Fruit fly (Drosophila melanogaster) whole organism, embryonic: Measurements from ENCODE around the gene Fas1.
A peak's percentile ranks its signal among the peaks of the same experiment; 100 is the strongest.

Source experiments
- Aef1 ChIP-seq: fragments of 200-800 bp; sonication (Bioruptor generic); IDR thresholded peaks from 3 replicates; pipeline ENCODE4 v1.3.6; 2022; ENCODE audit warnings: missing biosample characterization, missing genetic modification characterization
- Antp ChIP-seq: fragments of 200-800 bp; sonication (Bioruptor generic); optimal IDR thresholded peaks from 3 replicates; lab custom pipeline; 2016; ENCODE audit warnings: missing biosample characterization, missing genetic modification characterization
- Asciz ChIP-seq: fragments of 200-800 bp; sonication (Bioruptor generic); optimal IDR thresholded peaks from 2 replicates; lab custom pipeline; 2017; ENCODE audit warnings: missing biosample characterization, mild to moderate bottlenecking, missing genetic modification characterization, missing genetic modification reagents
- CG1024 ChIP-seq: fragments of 200-800 bp; sonication (Bioruptor generic); IDR thresholded peaks from 2 replicates; pipeline ENCODE4 v1.3.6; 2022; ENCODE audit warnings: missing biosample characterization, missing genetic modification characterization
- CG10267 ChIP-seq: fragments of 200-800 bp; sonication (Bioruptor generic); optimal IDR thresholded peaks from 2 replicates; lab custom pipeline; 2018; ENCODE audit warnings: missing biosample characterization, mild to moderate bottlenecking, missing genetic modification characterization, moderate library complexity
- CG10543 ChIP-seq: fragments of 200-800 bp; sonication (Bioruptor generic); optimal IDR thresholded peaks from 3 replicates; lab custom pipeline; 2017; ENCODE audit warnings: missing biosample characterization, mild to moderate bottlenecking, missing genetic modification characterization, moderate library complexity
- CG11456 ChIP-seq: fragments of 200-800 bp; sonication (Bioruptor generic); IDR thresholded peaks from 3 replicates; pipeline ENCODE4 v1.3.6; 2022; ENCODE audit warnings: missing biosample characterization, missing genetic modification characterization
- CG11504 ChIP-seq: fragments of 200-800 bp; sonication (Bioruptor generic); optimal IDR thresholded peaks from 3 replicates; lab custom pipeline; 2019; ENCODE audit warnings: missing biosample characterization, mild to moderate bottlenecking, missing genetic modification characterization, moderate library complexity
- CG12744 ChIP-seq: fragments of 200-800 bp; sonication (Bioruptor generic); optimal IDR thresholded peaks from 2 replicates; lab custom pipeline; 2016; ENCODE audit warnings: missing biosample characterization, missing genetic modification characterization
- CG12942 ChIP-seq: fragments of 200-800 bp; sonication (Bioruptor generic); optimal IDR thresholded peaks from 3 replicates; lab custom pipeline; 2016; ENCODE audit warnings: missing biosample characterization, missing genetic modification characterization
- CG15514 ChIP-seq: fragments of 200-800 bp; sonication (Bioruptor generic); optimal IDR thresholded peaks from 3 replicates; lab custom pipeline; 2017; ENCODE audit warnings: missing biosample characterization, missing genetic modification characterization, mild to moderate bottlenecking, moderate library complexity, missing genetic modification reagents
- CG16813 ChIP-seq: fragments of 200-800 bp; sonication (Bioruptor generic); IDR thresholded peaks from 3 replicates; pipeline ENCODE4 v1.3.6; 2022; ENCODE audit warnings: missing biosample characterization, missing genetic modification characterization; ENCODE audit not compliant: partially characterized antibody
- CG16863 ChIP-seq: fragments of 200-800 bp; sonication (Bioruptor generic); optimal IDR thresholded peaks from 3 replicates; lab custom pipeline; 2016; ENCODE audit warnings: missing biosample characterization, missing genetic modification characterization
- CG17361 ChIP-seq: fragments of 200-800 bp; sonication (Bioruptor generic); IDR thresholded peaks from 3 replicates; pipeline ENCODE4 v1.3.6; 2022; ENCODE audit warnings: missing biosample characterization, missing genetic modification characterization
- CG17612 ChIP-seq: fragments of 200-800 bp; sonication (Bioruptor generic); IDR thresholded peaks from 2 replicates; pipeline ENCODE4 v1.3.6; 2022; ENCODE audit warnings: missing biosample characterization, missing genetic modification characterization
- CG18262 ChIP-seq: fragments of 200-800 bp; optimal IDR thresholded peaks from 3 replicates; lab custom pipeline; 2019; ENCODE audit warnings: missing biosample characterization, mild to moderate bottlenecking, missing genetic modification characterization, moderate library complexity
- CG18599 ChIP-seq: fragments of 200-800 bp; sonication (Bioruptor generic); optimal IDR thresholded peaks from 3 replicates; lab custom pipeline; 2017; ENCODE audit warnings: missing biosample characterization, missing genetic modification characterization, mild to moderate bottlenecking, moderate library complexity, missing genetic modification reagents
- CG18764 ChIP-seq: fragments of 200-800 bp; sonication (Bioruptor generic); optimal IDR thresholded peaks from 3 replicates; lab custom pipeline; 2016; ENCODE audit warnings: missing biosample characterization, missing genetic modification characterization
- CG30403 ChIP-seq: fragments of 200-800 bp; sonication (Bioruptor generic); optimal IDR thresholded peaks from 3 replicates; lab custom pipeline; 2016; ENCODE audit warnings: missing biosample characterization, missing genetic modification characterization
- CG3163 ChIP-seq: fragments of 200-800 bp; sonication (Bioruptor generic); optimal IDR thresholded peaks from 3 replicates; lab custom pipeline; 2016; ENCODE audit warnings: missing biosample characterization, missing genetic modification characterization
- CG32532 ChIP-seq: fragments of 200-800 bp; sonication (Bioruptor generic); IDR thresholded peaks from 2 replicates; pipeline ENCODE4 v1.3.6; 2022; ENCODE audit warnings: missing biosample characterization, missing genetic modification characterization
- CG33213 ChIP-seq: fragments of 200-800 bp; sonication (Bioruptor generic); optimal IDR thresholded peaks from 3 replicates; lab custom pipeline; 2016; ENCODE audit warnings: missing biosample characterization, missing genetic modification characterization
- CG4820 ChIP-seq: fragments of 200-800 bp; sonication (Bioruptor generic); optimal IDR thresholded peaks from 3 replicates; lab custom pipeline; 2016; ENCODE audit warnings: missing biosample characterization, missing genetic modification characterization
- CG8388 ChIP-seq: fragments of 200-800 bp; sonication (Bioruptor generic); optimal IDR thresholded peaks from 2 replicates; lab custom pipeline; 2019; ENCODE audit warnings: missing biosample characterization, mild to moderate bottlenecking, missing genetic modification characterization, moderate library complexity
- CG9215 ChIP-seq: fragments of 200-800 bp; sonication (Bioruptor generic); IDR thresholded peaks from 2 replicates; pipeline ENCODE4 v1.3.6; 2022; ENCODE audit warnings: missing biosample characterization, missing genetic modification characterization
- CG9797 ChIP-seq: fragments of 200-800 bp; sonication (Bioruptor generic); optimal IDR thresholded peaks from 3 replicates; lab custom pipeline; 2018; ENCODE audit warnings: missing biosample characterization, mild to moderate bottlenecking, missing genetic modification characterization
- Deaf1 ChIP-seq: fragments of 200-800 bp; optimal IDR thresholded peaks from 3 replicates; lab custom pipeline; 2019; ENCODE audit warnings: missing biosample characterization, mild to moderate bottlenecking, missing genetic modification characterization, moderate library complexity
- Dek ChIP-seq: fragments of 200-800 bp; sonication (Bioruptor generic); optimal IDR thresholded peaks from 3 replicates; lab custom pipeline; 2019; ENCODE audit warnings: missing biosample characterization, mild to moderate bottlenecking, missing genetic modification characterization, moderate library complexity
- Dp ChIP-seq: fragments of 200-800 bp; sonication (Bioruptor generic); optimal IDR thresholded peaks from 2 replicates; lab custom pipeline; 2018; ENCODE audit warnings: missing biosample characterization, mild to moderate bottlenecking, missing genetic modification characterization, moderate library complexity
- HmgZ ChIP-seq: fragments of 200-800 bp; sonication (Bioruptor generic); optimal IDR thresholded peaks from 2 replicates; lab custom pipeline; 2018; ENCODE audit warnings: missing biosample characterization, mild to moderate bottlenecking, missing genetic modification characterization
- amos ChIP-seq: fragments of 200-800 bp; sonication (Bioruptor generic); IDR thresholded peaks from 2 replicates; pipeline ENCODE4 v1.3.6; 2022; ENCODE audit warnings: missing biosample characterization, missing genetic modification characterization; ENCODE audit not compliant: partially characterized antibody
- ase ChIP-seq: fragments of 200-800 bp; sonication (Bioruptor generic); IDR thresholded peaks from 3 replicates; pipeline ENCODE4 v1.3.6; 2022; ENCODE audit warnings: missing biosample characterization, missing genetic modification characterization
- chif ChIP-seq, 2 experiments: fragments of 200-800 bp; sonication (Bioruptor generic); optimal IDR thresholded peaks; 3 replicates each; lab custom pipeline; 2016; ENCODE audit warnings: missing biosample characterization in 2 of 2, missing genetic modification characterization in 2 of 2
- chn ChIP-seq: fragments of 200-800 bp; sonication (Bioruptor generic); optimal IDR thresholded peaks from 2 replicates; lab custom pipeline; 2016; ENCODE audit warnings: missing biosample characterization, missing genetic modification characterization
- dmrt11E ChIP-seq: fragments of 200-800 bp; sonication (Bioruptor generic); optimal IDR thresholded peaks from 3 replicates; lab custom pipeline; 2018; ENCODE audit warnings: missing biosample characterization, mild to moderate bottlenecking, missing genetic modification characterization, moderate library complexity
- fd96Cb ChIP-seq: fragments of 200-800 bp; sonication (Bioruptor generic); optimal IDR thresholded peaks from 2 replicates; lab custom pipeline; 2018; ENCODE audit warnings: missing biosample characterization, mild to moderate bottlenecking, missing genetic modification characterization, moderate library complexity
- gsb-n ChIP-seq: fragments of 200-800 bp; sonication (Bioruptor generic); optimal IDR thresholded peaks from 3 replicates; lab custom pipeline; 2018; ENCODE audit warnings: missing biosample characterization, mild to moderate bottlenecking, missing genetic modification characterization
- hb ChIP-seq: fragments of 200-800 bp; sonication (Bioruptor generic); IDR thresholded peaks from 3 replicates; pipeline ENCODE4 v1.3.6; 2022; ENCODE audit warnings: missing biosample characterization, missing genetic modification characterization; ENCODE audit not compliant: partially characterized antibody
- lilli ChIP-seq: fragments of 200-800 bp; sonication (Bioruptor generic); optimal IDR thresholded peaks from 3 replicates; lab custom pipeline; 2016; ENCODE audit warnings: missing biosample characterization, missing genetic modification characterization
- mld ChIP-seq: fragments of 200-800 bp; sonication (Bioruptor generic); IDR thresholded peaks from 3 replicates; pipeline ENCODE4 v1.3.6; 2022; ENCODE audit warnings: missing biosample characterization, missing genetic modification characterization; ENCODE audit not compliant: partially characterized antibody
- pzg ChIP-seq: fragments of 200-800 bp; sonication (Bioruptor generic); optimal IDR thresholded peaks from 3 replicates; lab custom pipeline; 2018; ENCODE audit warnings: missing biosample characterization, mild to moderate bottlenecking, missing genetic modification characterization, moderate library complexity
- sd ChIP-seq: fragments of 200-800 bp; sonication (Bioruptor generic); optimal IDR thresholded peaks from 3 replicates; lab custom pipeline; 2018; ENCODE audit warnings: missing biosample characterization, mild to moderate bottlenecking, missing genetic modification characterization, moderate library complexity
- stc ChIP-seq: fragments of 200-800 bp; sonication (Bioruptor generic); IDR thresholded peaks from 2 replicates; pipeline ENCODE4 v1.3.6; 2022; ENCODE audit warnings: missing biosample characterization, missing genetic modification characterization
- stwl ChIP-seq: fragments of 200-800 bp; sonication (Bioruptor generic); optimal IDR thresholded peaks from 3 replicates; lab custom pipeline; 2018; ENCODE audit warnings: missing biosample characterization, mild to moderate bottlenecking, missing genetic modification characterization, moderate library complexity
- tup ChIP-seq: fragments of 200-800 bp; sonication (Bioruptor generic); optimal IDR thresholded peaks from 2 replicates; lab custom pipeline; 2016; ENCODE audit warnings: missing biosample characterization, mild to moderate bottlenecking, missing genetic modification characterization, moderate library complexity
- unpg ChIP-seq: fragments of 200-800 bp; sonication (Bioruptor generic); optimal IDR thresholded peaks from 3 replicates; lab custom pipeline; 2018; ENCODE audit warnings: missing biosample characterization, mild to moderate bottlenecking, missing genetic modification characterization, moderate library complexity
- yki ChIP-seq: fragments of >200 bp; optimal IDR thresholded peaks from 3 replicates; lab custom pipeline; 2018

Gene Fas1

DNA sequence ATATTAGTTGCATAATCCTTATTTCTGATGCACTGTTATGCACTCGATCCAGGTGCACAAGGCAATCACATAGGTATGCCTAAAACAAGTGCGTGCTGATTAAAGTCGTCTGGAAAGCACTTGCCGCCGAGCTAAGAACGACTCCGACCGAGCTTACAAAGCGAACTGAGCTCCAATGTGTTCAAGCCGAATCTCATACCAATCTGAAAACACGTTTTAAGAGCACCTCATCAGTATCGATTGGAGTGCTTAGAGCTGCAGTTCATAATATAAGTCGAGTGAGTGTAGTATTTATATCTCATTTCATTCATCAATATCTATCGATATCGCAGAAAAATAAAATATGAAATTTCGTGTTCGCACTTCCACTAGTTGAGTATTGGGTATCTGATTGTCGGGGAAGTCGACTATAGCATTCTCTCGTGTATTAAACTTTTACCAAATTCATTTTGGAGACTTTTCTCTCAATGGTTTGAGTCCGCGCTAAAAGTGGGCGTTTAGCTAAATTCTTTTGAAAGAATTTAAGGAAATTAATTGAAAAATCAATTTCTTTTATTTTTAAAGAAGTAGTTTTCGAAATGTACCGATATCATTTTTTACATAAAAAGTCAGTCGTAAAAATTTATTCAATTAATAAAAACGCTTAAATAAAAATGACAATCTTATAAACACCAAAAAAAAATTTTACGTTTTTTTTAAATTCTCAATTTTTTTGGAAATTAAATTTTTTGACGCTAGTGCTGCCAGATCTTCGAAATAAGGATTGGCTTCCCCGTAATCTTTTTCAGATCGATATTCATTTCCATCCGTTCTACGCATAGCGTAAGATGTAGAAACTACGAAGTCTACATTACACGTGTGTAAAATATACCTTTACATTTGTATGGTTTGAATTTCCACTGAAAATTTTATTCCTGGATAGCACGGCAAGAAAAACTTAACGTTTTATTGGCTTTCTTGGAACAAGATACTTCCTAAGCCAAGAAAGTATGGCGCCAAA is 30.8 kb downstream of the Fas1 start, which contains the start of gene modSP (continued):
- TF ChIP-seq CG17612 (no peak), CG4820 (GFP tag; lab: Kevin White, UChicago) (no peak), CG12942 (GFP tag; lab: Kevin White, UChicago) (no peak), Dek (peak; percentile 4), CG10267 (tag; lab: Kevin White, UChicago) (peak; percentile 35), CG16813 (GFP tag; lab: Robert Waterston, UW) (peak; percentile 78), HmgZ (tag; lab: Kevin White, UChicago) (no peak), pzg (peak; percentile 23), CG16863 (GFP tag; lab: Kevin White, UChicago) (peak; percentile 10), Antp (peak; percentile 48), CG10543 (GFP tag; lab: Kevin White, UChicago) (peak; percentile 16), CG33213 (GFP tag; lab: Kevin White, UChicago) (peak; percentile 72), CG9797 (GFP tag; lab: Kevin White, UChicago) (no peak), sd (tag; lab: Kevin White, UChicago) (peak; percentile 62), lilli (GFP tag; lab: Kevin White, UChicago) (peak; percentile 47), chif (GFP tag; optimal IDR thresholded peaks at IDR 0.05; lab: Kevin White, UChicago) (peak in 1 of 2 experiments; percentile 33), unpg (GFP tag; lab: Kevin White, UChicago) (peak; percentile 26), CG18764 (GFP tag; lab: Kevin White, UChicago) (peak; percentile 94), CG11456 (GFP tag; lab: Robert Waterston, UW) (peak; percentile 69; the same call in 2 of the 3 replicates), gsb-n (no peak), CG9215 (GFP tag; lab: Robert Waterston, UW) (no peak), ase (GFP tag; lab: Robert Waterston, UW) (0 out of 3 replicates have a peak, but pooled peaks have one; percentile 39), CG17361 (peak; percentile 62; the same call in 1 of the 3 replicates), mld (GFP tag; lab: Robert Waterston, UW) (peak; percentile 81; the same call in 2 of the 3 replicates), yki (lab: Kevin White, UChicago) (no peak), CG3163 (peak; percentile 51), CG15514 (GFP tag; lab: Kevin White, UChicago) (peak; percentile 50), dmrt11E (tag; lab: Kevin White, UChicago) (no peak), CG18599 (peak; percentile 35), hb (GFP tag; lab: Robert Waterston, UW) (peak; percentile 69), CG1024 (GFP tag; lab: Robert Waterston, UW) (no peak), CG11504 (peak; percentile 35), CG32532 (no peak; the same call in 1 of the 2 replicates), Asciz (GFP tag; lab: Kevin White, UChicago) (no peak), tup (GFP tag; lab: Kevin White, UChicago) (no peak), CG8388 (GFP tag; lab: Kevin White, UChicago) (no peak), amos (GFP tag; lab: Robert Waterston, UW) (peak; percentile 74), fd96Cb (tag; lab: Kevin White, UChicago) (peak; percentile 24), CG18262 (tag; lab: Kevin White, UChicago) (peak; percentile 8), stwl (tag; lab: Kevin White, UChicago) (peak; percentile 62), CG12744 (peak; percentile 6), Aef1 (GFP tag; lab: Robert Waterston, UW) (no peak), chn (GFP tag; lab: Kevin White, UChicago) (peak; percentile 1), CG30403 (peak; percentile 43), Dp (GFP tag; lab: Kevin White, UChicago) (peak; percentile 9), Deaf1 (tag; lab: Kevin White, UChicago) (peak; percentile 60), stc (peak; percentile 20; the same call in 1 of the 2 replicates)
